Worm (Caenorhabditis elegans) whole organism, L1 larva: Measurements from ENCODE around the gene PDB1.1.

ENCODE experiments used
- hpl-2 ChIP-seq: fragments of 150-350 bp; optimal IDR thresholded peaks from 2 replicates; lab custom pipeline; 2014; ENCODE audit warnings: missing biosample characterization, missing genetic modification reagents, missing genetic modification characterization
- lin-15B ChIP-seq: fragments of 150-350 bp; sonication (generic microtip); optimal IDR thresholded peaks from 3 replicates; lab custom pipeline; 2014; ENCODE audit warnings: missing biosample characterization, missing genetic modification characterization
- lin-39 ChIP-seq: fragments of 150-350 bp; optimal IDR thresholded peaks from 2 replicates; lab custom pipeline; 2014; ENCODE audit warnings: missing biosample characterization, missing genetic modification reagents, missing genetic modification characterization
- nhr-237 ChIP-seq: fragments of 150-350 bp; optimal IDR thresholded peaks from 2 replicates; lab custom pipeline; 2014; ENCODE audit warnings: missing biosample characterization, missing genetic modification characterization
- snpc-4 ChIP-seq: fragments of 150-350 bp; optimal IDR thresholded peaks from 2 replicates; lab custom pipeline; 2014; ENCODE audit warnings: missing biosample characterization, missing genetic modification characterization

- TF ChIP-seq lin-39 (tag; lab: Kevin White, UChicago) (no peak), nhr-237 (no peak), snpc-4 (no peak), lin-15B (tag; lab: Kevin White, UChicago) (no peak), hpl-2 (GFP tag; lab: Kevin White, UChicago) (no peak)
These were observed 11.2 kb downstream of the PDB1.1 start for ce11 chrX:7547696-7548095.
